Worm (Caenorhabditis elegans) whole organism, L1 larva: ENCODE measurements around the gene Y102A11A.1.
A peak's percentile ranks its signal among the peaks of the same experiment; 100 is the strongest.

Source experiments
- alr-1 ChIP-seq: fragments of 200-800 bp; sonication (Bioruptor generic); optimal IDR thresholded peaks from 2 replicates; lab custom pipeline; 2018; ENCODE audit warnings: borderline replicate concordance, mild to moderate bottlenecking, missing genetic modification characterization, missing compliant biosample characterization
- ces-1 ChIP-seq: fragments of 150-350 bp; optimal IDR thresholded peaks from 2 replicates; lab custom pipeline; 2014; ENCODE audit warnings: missing biosample characterization, missing genetic modification reagents, missing genetic modification characterization
- efl-1 ChIP-seq, 4 experiments: fragments of 150-350 bp; optimal IDR thresholded peaks in 3 of 4; peaks in 1 of 4; 1 replicate in 1 of 4; 2 replicates in 3 of 4; lab custom pipeline; 2014; ENCODE audit warnings: missing biosample characterization in 2 of 4, missing genetic modification characterization in 2 of 4, missing genetic modification reagents in 2 of 4
- fos-1 ChIP-seq: fragments of 150-350 bp; optimal IDR thresholded peaks from 2 replicates; lab custom pipeline; 2014; ENCODE audit warnings: missing biosample characterization, missing genetic modification characterization
- hlh-4 ChIP-seq: sonication (generic microtip); optimal IDR thresholded peaks from 2 replicates; lab custom pipeline; 2016; ENCODE audit warnings: mild to moderate bottlenecking, missing genetic modification characterization, missing compliant biosample characterization
- nhr-237 ChIP-seq: fragments of 150-350 bp; optimal IDR thresholded peaks from 2 replicates; lab custom pipeline; 2014; ENCODE audit warnings: missing biosample characterization, missing genetic modification characterization
- pag-3 ChIP-seq: sonication (generic microtip); optimal IDR thresholded peaks from 2 replicates; lab custom pipeline; 2017; ENCODE audit warnings: missing genetic modification characterization, mild to moderate bottlenecking, missing compliant biosample characterization, antibody characterized with exemption, borderline replicate concordance; ENCODE audit not compliant: insufficient read depth
- pqm-1 ChIP-seq: sonication (generic microtip); optimal IDR thresholded peaks from 3 replicates; lab custom pipeline; 2017; ENCODE audit warnings: missing biosample characterization, missing genetic modification characterization
- unc-30 ChIP-seq: sonication (generic microtip); optimal IDR thresholded peaks from 2 replicates; lab custom pipeline; 2017; ENCODE audit warnings: missing biosample characterization, missing genetic modification characterization
- ztf-11 ChIP-seq, 2 experiments: sonication (generic microtip); optimal IDR thresholded peaks; 2 replicates each; lab custom pipeline; 2016 to 2017; ENCODE audit warnings: missing genetic modification characterization in 2 of 2, missing biosample characterization in 1 of 2, missing compliant biosample characterization in 1 of 2

The Y102A11A.1 gene

ce11 chrX:2093169-2093568 lies 41.5 kb downstream of the Y102A11A.1 start, which contains the start of gene col-164:
col-164 (plus strand) TSS chrX:2093469.
- TF ChIP-seq fos-1 (tag; lab: Kevin White, UChicago) = no peak
- TF ChIP-seq efl-1 (optimal IDR thresholded peaks at IDR 0.05; lab: Kevin White, UChicago) = no peak
- peak in 1 of 2 experiments; percentile 27 for TF ChIP-seq efl-1 (GFP tag; optimal IDR thresholded peaks at IDR 0.05 in 1 of 2; lab: Kevin White, UChicago)

- no peak for TF ChIP-seq hlh-4 (tag; lab: Kevin White, UChicago)
- no peak for TF ChIP-seq ces-1 (GFP tag; lab: Kevin White, UChicago)
- TF ChIP-seq efl-1 (optimal IDR thresholded peaks at IDR 0.05; lab: Kevin White, UChicago) = no peak
- TF ChIP-seq efl-1 (GFP tag; optimal IDR thresholded peaks at IDR 0.05 in 1 of 2; lab: Kevin White, UChicago) = peak in 1 of 2 experiments; percentile 79
- TF ChIP-seq, all 84 proteins: peak for 1
Measured at ce11 chrX:2094094-2094493, 42.5 kb downstream of the Y102A11A.1 start.

- TF ChIP-seq nhr-237 (no peak), pag-3 (tag; lab: Kevin White, UChicago) (no peak), unc-30 (no peak), alr-1 (tag; lab: Kevin White, UChicago) (no peak), ztf-11 (tag; optimal IDR thresholded peaks at IDR 0.05; lab: Kevin White, UChicago) (no peak)
Measured at ce11 chrX:2096804-2097203, 45.2 kb downstream of the Y102A11A.1 start, which contains the start of gene T21D9.2. T21D9.2 (minus strand) TSS chrX:2096904.

ce11 chrX:2099002-2099401 lies 47.4 kb downstream of the Y102A11A.1 start:
- TF ChIP-seq pqm-1 (tag; lab: Kevin White, UChicago) (no peak), efl-1 (optimal IDR thresholded peaks at IDR 0.05; lab: Kevin White, UChicago) (no peak), efl-1 (GFP tag; optimal IDR thresholded peaks at IDR 0.05 in 1 of 2; lab: Kevin White, UChicago) (peak in 1 of 2 experiments; percentile 84)
